Worm (Caenorhabditis elegans): ENCODE results near the gene sir-2.2.

ce11 chrX:13353530-13353929, 25.7 kb downstream of the sir-2.2 start:
- TF ChIP-seq cog-1 (tag; optimal IDR thresholded peaks at IDR 0.05): no peak
- no peak for TF ChIP-seq ztf-29 (GFP tag; IDR thresholded peaks at IDR 0.05)
- no peak for TF ChIP-seq ref-1 (GFP tag; conservative IDR thresholded peaks at IDR 0.05)
- TF ChIP-seq ztf-23 (GFP tag; IDR thresholded peaks at IDR 0.05): no peak
- no peak for TF ChIP-seq med-1 (GFP tag; optimal IDR thresholded peaks at IDR 0.05; ENCODE audit: insufficient read depth)
- TF ChIP-seq flt-1 (GFP tag; IDR thresholded peaks at IDR 0.05): no peak
- no peak for TF ChIP-seq T22C8.4 (GFP tag; IDR thresholded peaks at IDR 0.05)
- no peak for TF ChIP-seq tab-1 (GFP tag; IDR thresholded peaks at IDR 0.05)
- no peak for TF ChIP-seq klf-2 (GFP tag; conservative IDR thresholded peaks at IDR 0.05)

All from whole organism, midembryonic.